Fruit fly (Drosophila melanogaster) whole organism, embryonic: Measurements from ENCODE around the gene CG14984.
A peak's percentile ranks its signal among the peaks of the same experiment; 100 is the strongest.

ENCODE experiments used
- BtbVII ChIP-seq: fragments of 200-800 bp; sonication (Bioruptor generic); optimal IDR thresholded peaks from 3 replicates; lab custom pipeline; 2017; ENCODE audit warnings: missing biosample characterization, mild to moderate bottlenecking, missing genetic modification characterization
- CG11247 ChIP-seq: fragments of 200-800 bp; sonication (Bioruptor generic); IDR thresholded peaks from 2 replicates; pipeline ENCODE4 v1.3.6; 2022; ENCODE audit warnings: missing biosample characterization, missing genetic modification characterization
- CG14441 ChIP-seq: fragments of 200-800 bp; sonication (Bioruptor generic); IDR thresholded peaks from 2 replicates; pipeline ENCODE4 v1.3.6; 2022; ENCODE audit warnings: missing biosample characterization, missing genetic modification characterization
- CG15269 ChIP-seq: fragments of 200-800 bp; sonication (Bioruptor generic); optimal IDR thresholded peaks from 2 replicates; lab custom pipeline; 2018; ENCODE audit warnings: missing biosample characterization, mild to moderate bottlenecking, missing genetic modification characterization, moderate library complexity
- CG1647 ChIP-seq: fragments of 200-800 bp; sonication (Bioruptor generic); optimal IDR thresholded peaks from 3 replicates; lab custom pipeline; 2016; ENCODE audit warnings: missing biosample characterization, missing genetic modification characterization
- CG16813 ChIP-seq: fragments of 200-800 bp; sonication (Bioruptor generic); IDR thresholded peaks from 3 replicates; pipeline ENCODE4 v1.3.6; 2022; ENCODE audit warnings: missing biosample characterization, missing genetic modification characterization; ENCODE audit not compliant: partially characterized antibody
- CG2129 ChIP-seq: fragments of 200-800 bp; sonication (Bioruptor generic); IDR thresholded peaks from 2 replicates; pipeline ENCODE4 v1.3.6; 2022; ENCODE audit warnings: missing biosample characterization, missing genetic modification characterization; ENCODE audit not compliant: partially characterized antibody
- CG33557 ChIP-seq: fragments of 200-800 bp; sonication (Bioruptor generic); optimal IDR thresholded peaks from 2 replicates; lab custom pipeline; 2019; ENCODE audit warnings: missing biosample characterization, mild to moderate bottlenecking, missing genetic modification characterization, moderate library complexity
- CG3847 ChIP-seq: fragments of 200-800 bp; sonication (Bioruptor generic); IDR thresholded peaks from 2 replicates; pipeline ENCODE4 v1.3.6; 2022; ENCODE audit warnings: missing biosample characterization, missing genetic modification characterization
- CG5245 ChIP-seq: fragments of 200-800 bp; sonication (Bioruptor generic); optimal IDR thresholded peaks from 3 replicates; lab custom pipeline; 2016; ENCODE audit warnings: missing biosample characterization, missing genetic modification characterization
- CG6654 ChIP-seq: fragments of 200-800 bp; sonication (Bioruptor generic); optimal IDR thresholded peaks from 2 replicates; lab custom pipeline; 2017; ENCODE audit warnings: missing biosample characterization, mild to moderate bottlenecking, missing genetic modification characterization
- CG7963 ChIP-seq: fragments of 200-800 bp; sonication (Bioruptor generic); IDR thresholded peaks from 3 replicates; pipeline ENCODE4 v1.3.6; 2022; ENCODE audit warnings: missing biosample characterization, missing genetic modification characterization; ENCODE audit not compliant: partially characterized antibody
- CG8290 ChIP-seq, 3 experiments: fragments of 200-800 bp; sonication (Bioruptor generic); optimal IDR thresholded peaks; 2 replicates each; lab custom pipeline; 2016 to 2019; ENCODE audit warnings: missing biosample characterization in 3 of 3, missing genetic modification characterization in 3 of 3, mild to moderate bottlenecking in 2 of 3, moderate library complexity in 1 of 3
- CG9215 ChIP-seq: fragments of 200-800 bp; sonication (Bioruptor generic); IDR thresholded peaks from 2 replicates; pipeline ENCODE4 v1.3.6; 2022; ENCODE audit warnings: missing biosample characterization, missing genetic modification characterization
- CG9437 ChIP-seq: fragments of 200-800 bp; sonication (Bioruptor generic); optimal IDR thresholded peaks from 2 replicates; lab custom pipeline; 2018; ENCODE audit warnings: missing biosample characterization, mild to moderate bottlenecking, missing genetic modification characterization
- CG9932 ChIP-seq: fragments of 200-800 bp; sonication (Bioruptor generic); IDR thresholded peaks from 2 replicates; pipeline ENCODE4 v1.3.6; 2022; ENCODE audit warnings: missing biosample characterization, missing genetic modification characterization
- CTCF ChIP-seq: fragments of 200-800 bp; sonication (Bioruptor generic); optimal IDR thresholded peaks from 2 replicates; lab custom pipeline; 2017; ENCODE audit warnings: missing biosample characterization, mild to moderate bottlenecking, missing genetic modification characterization, moderate library complexity
- Dp ChIP-seq: fragments of 200-800 bp; sonication (Bioruptor generic); optimal IDR thresholded peaks from 2 replicates; lab custom pipeline; 2018; ENCODE audit warnings: missing biosample characterization, mild to moderate bottlenecking, missing genetic modification characterization, moderate library complexity
- ERR ChIP-seq: fragments of 200-800 bp; sonication (Bioruptor generic); optimal IDR thresholded peaks from 2 replicates; lab custom pipeline; 2016; ENCODE audit warnings: missing biosample characterization, missing genetic modification characterization
- H2.0 ChIP-seq: fragments of 200-800 bp; sonication (Bioruptor generic); IDR thresholded peaks from 2 replicates; pipeline ENCODE4 v1.3.6; 2022; ENCODE audit warnings: missing biosample characterization, missing genetic modification characterization
- HmgZ ChIP-seq: fragments of 200-800 bp; sonication (Bioruptor generic); optimal IDR thresholded peaks from 2 replicates; lab custom pipeline; 2018; ENCODE audit warnings: missing biosample characterization, mild to moderate bottlenecking, missing genetic modification characterization
- Lhr ChIP-seq: fragments of 200-800 bp; sonication (Bioruptor generic); optimal IDR thresholded peaks from 3 replicates; lab custom pipeline; 2017; ENCODE audit warnings: mild to moderate bottlenecking, missing biosample characterization, missing genetic modification reagents, missing genetic modification characterization
- MBD-R2 ChIP-seq: fragments of 200-800 bp; sonication (Bioruptor generic); IDR thresholded peaks from 2 replicates; pipeline ENCODE4 v1.3.6; 2022; ENCODE audit warnings: missing biosample characterization, missing genetic modification characterization
- MESR4 ChIP-seq: fragments of 200-800 bp; sonication (Bioruptor generic); optimal IDR thresholded peaks from 2 replicates; lab custom pipeline; 2018; ENCODE audit warnings: missing biosample characterization, mild to moderate bottlenecking, missing genetic modification characterization, moderate library complexity
- MTF-1 ChIP-seq: fragments of 200-800 bp; sonication (Bioruptor generic); optimal IDR thresholded peaks from 2 replicates; lab custom pipeline; 2018; ENCODE audit warnings: missing biosample characterization, mild to moderate bottlenecking, missing genetic modification characterization, borderline replicate concordance
- Pdp1 ChIP-seq, 2 experiments: fragments of 200-800 bp; sonication (Bioruptor generic); optimal IDR thresholded peaks; 3 replicates each; lab custom pipeline; 2016; ENCODE audit warnings: missing biosample characterization in 2 of 2, missing genetic modification characterization in 2 of 2, mild to moderate bottlenecking in 1 of 2, moderate library complexity in 1 of 2
- Rx ChIP-seq: fragments of 200-800 bp; sonication (Bioruptor generic); IDR thresholded peaks from 2 replicates; pipeline ENCODE4 v1.3.6; 2022; ENCODE audit warnings: missing biosample characterization, missing genetic modification characterization
- Sin3A ChIP-seq: fragments of >200 bp; optimal IDR thresholded peaks from 2 replicates; lab custom pipeline; 2018
- Sry-β ChIP-seq: fragments of 200-800 bp; sonication (Bioruptor generic); optimal IDR thresholded peaks from 2 replicates; lab custom pipeline; 2018; ENCODE audit warnings: missing biosample characterization, mild to moderate bottlenecking, missing genetic modification characterization, moderate library complexity
- amos ChIP-seq: fragments of 200-800 bp; sonication (Bioruptor generic); IDR thresholded peaks from 2 replicates; pipeline ENCODE4 v1.3.6; 2022; ENCODE audit warnings: missing biosample characterization, missing genetic modification characterization; ENCODE audit not compliant: partially characterized antibody
- ash1 ChIP-seq: fragments of 200-800 bp; sonication (Bioruptor generic); optimal IDR thresholded peaks from 2 replicates; lab custom pipeline; 2018; ENCODE audit warnings: missing biosample characterization, mild to moderate bottlenecking, missing genetic modification characterization
- bab2 ChIP-seq: fragments of 200-800 bp; sonication (Bioruptor generic); optimal IDR thresholded peaks from 2 replicates; lab custom pipeline; 2016; ENCODE audit warnings: missing biosample characterization, missing genetic modification characterization
- chinmo ChIP-seq: fragments of 200-800 bp; sonication (Bioruptor generic); IDR thresholded peaks from 4 replicates; pipeline ENCODE4 v1.3.6; 2022; ENCODE audit warnings: missing biosample characterization, missing genetic modification characterization; ENCODE audit not compliant: partially characterized antibody
- chm ChIP-seq: fragments of 200-800 bp; sonication (Bioruptor generic); IDR thresholded peaks from 2 replicates; pipeline ENCODE4 v1.3.6; 2022; ENCODE audit warnings: missing biosample characterization, missing genetic modification characterization
- crc ChIP-seq: fragments of 200-800 bp; sonication (Bioruptor generic); optimal IDR thresholded peaks from 2 replicates; lab custom pipeline; 2016; ENCODE audit warnings: missing biosample characterization, missing genetic modification characterization
- cwo ChIP-seq: fragments of 200-800 bp; sonication (Bioruptor generic); optimal IDR thresholded peaks from 3 replicates; lab custom pipeline; 2017; ENCODE audit warnings: missing biosample characterization, missing genetic modification characterization, mild to moderate bottlenecking, moderate library complexity, missing genetic modification reagents
- danr ChIP-seq: fragments of 200-800 bp; sonication (Bioruptor generic); IDR thresholded peaks from 2 replicates; pipeline ENCODE4 v1.3.6; 2022; ENCODE audit warnings: missing biosample characterization, missing genetic modification characterization
- gfzf ChIP-seq: fragments of 200-800 bp; sonication (Bioruptor generic); optimal IDR thresholded peaks from 2 replicates; lab custom pipeline; 2016; ENCODE audit warnings: missing biosample characterization, mild to moderate bottlenecking, missing genetic modification characterization, moderate library complexity
- gro ChIP-seq: fragments of 200-800 bp; sonication (Bioruptor generic); optimal IDR thresholded peaks from 2 replicates; lab custom pipeline; 2016; ENCODE audit warnings: missing biosample characterization, missing genetic modification characterization
- hb ChIP-seq: fragments of 200-800 bp; sonication (Bioruptor generic); IDR thresholded peaks from 3 replicates; pipeline ENCODE4 v1.3.6; 2022; ENCODE audit warnings: missing biosample characterization, missing genetic modification characterization; ENCODE audit not compliant: partially characterized antibody
- kah ChIP-seq: fragments of 200-800 bp; sonication (Bioruptor generic); optimal IDR thresholded peaks from 2 replicates; lab custom pipeline; 2018; ENCODE audit warnings: missing biosample characterization, mild to moderate bottlenecking, missing genetic modification characterization
- maf-S ChIP-seq: fragments of 200-800 bp; sonication (Bioruptor generic); optimal IDR thresholded peaks from 2 replicates; lab custom pipeline; 2016; ENCODE audit warnings: missing biosample characterization, missing genetic modification characterization
- nau ChIP-seq: fragments of 200-800 bp; sonication (Bioruptor generic); optimal IDR thresholded peaks from 3 replicates; lab custom pipeline; 2017; ENCODE audit warnings: missing biosample characterization, mild to moderate bottlenecking, missing genetic modification characterization, missing genetic modification reagents
- nom ChIP-seq: fragments of 200-800 bp; sonication (Bioruptor generic); optimal IDR thresholded peaks from 2 replicates; lab custom pipeline; 2017; ENCODE audit warnings: missing biosample characterization, missing genetic modification characterization, mild to moderate bottlenecking, moderate library complexity, missing genetic modification reagents
- ro ChIP-seq: fragments of 200-800 bp; sonication (Bioruptor generic); IDR thresholded peaks from 2 replicates; pipeline ENCODE4 v1.3.6; 2022; ENCODE audit warnings: missing biosample characterization, missing genetic modification characterization
- sim ChIP-seq: fragments of 200-800 bp; sonication (Bioruptor generic); IDR thresholded peaks from 2 replicates; pipeline ENCODE4 v1.3.6; 2022; ENCODE audit warnings: missing biosample characterization, missing genetic modification characterization
- slbo ChIP-seq: fragments of 200-800 bp; sonication (Bioruptor generic); IDR thresholded peaks from 2 replicates; pipeline ENCODE4 v1.3.6; 2022; ENCODE audit warnings: missing biosample characterization, missing genetic modification characterization
- tgo ChIP-seq: fragments of 200-800 bp; sonication (Bioruptor generic); IDR thresholded peaks from 3 replicates; pipeline ENCODE4 v1.3.6; 2022; ENCODE audit warnings: missing biosample characterization, missing genetic modification characterization
- yki ChIP-seq: fragments of >200 bp; optimal IDR thresholded peaks from 3 replicates; lab custom pipeline; 2018
- z ChIP-seq: fragments of 200-800 bp; sonication (Bioruptor generic); IDR thresholded peaks from 3 replicates; pipeline ENCODE4 v1.3.6; 2022; ENCODE audit warnings: missing biosample characterization, missing genetic modification characterization

Gene CG14984

DNA sequence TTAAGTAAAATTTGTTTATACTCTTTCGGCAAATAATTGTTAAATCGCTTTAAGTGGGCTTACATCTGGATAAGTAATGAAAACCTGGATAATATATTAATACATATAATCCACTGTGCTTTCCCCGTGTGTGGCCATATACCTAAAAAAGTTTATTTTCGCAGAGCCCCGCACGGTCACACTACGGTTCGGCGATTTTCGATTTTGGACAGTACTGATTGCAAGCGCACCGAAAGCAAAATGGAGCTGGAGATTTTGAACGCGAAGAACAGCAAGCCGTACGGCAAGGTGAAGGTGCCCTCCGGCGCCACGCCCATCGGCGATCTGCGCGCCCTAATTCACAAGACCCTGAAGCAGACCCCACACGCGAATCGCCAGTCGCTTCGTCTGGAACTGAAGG, 49.0 kb downstream of the CG14984 start, which contains the start of gene Sc2 (continued):
- TF ChIP-seq danr (GFP tag; lab: Robert Waterston, UW) (no peak), CG14441 (GFP tag; lab: Robert Waterston, UW) (0 out of 2 replicates have a peak, but pooled peaks have one; percentile 9), MESR4 (GFP tag; lab: Kevin White, UChicago) (peak; percentile 65), amos (peak; percentile 38; the same call in 1 of the 2 replicates), z (GFP tag; lab: Robert Waterston, UW) (0 out of 3 replicates have a peak, but pooled peaks have one; percentile 12), CG8290 (GFP tag; optimal IDR thresholded peaks at IDR 0.05; lab: Kevin White, UChicago) (no peak), CG8290 (tag; optimal IDR thresholded peaks at IDR 0.05; lab: Kevin White, UChicago) (peak in 1 of 2 experiments; percentile 62), nom (peak; percentile 21), hb (GFP tag; lab: Robert Waterston, UW) (no peak), CG5245 (GFP tag; lab: Kevin White, UChicago) (no peak), Sry-β (no peak), CG3847 (GFP tag; lab: Robert Waterston, UW) (peak; percentile 49), cwo (GFP tag; lab: Kevin White, UChicago) (no peak), gfzf (peak; percentile 61), sim (GFP tag; lab: Robert Waterston, UW) (0 out of 2 replicates have a peak, but pooled peaks have one; percentile 50), chinmo (GFP tag; lab: Robert Waterston, UW) (0 out of 4 replicates have a peak, but pooled peaks have one; percentile 14), CG16813 (0 out of 3 replicates have a peak, but pooled peaks have one; percentile 16), Dp (GFP tag; lab: Kevin White, UChicago) (peak; percentile 35), CG9932 (GFP tag; lab: Robert Waterston, UW) (peak; percentile 78), H2.0 (0 out of 2 replicates have a peak, but pooled peaks have one; percentile 5), CTCF (no peak), Lhr (GFP tag; lab: Kevin White, UChicago) (peak; percentile 39), Rx (GFP tag; lab: Robert Waterston, UW) (0 out of 2 replicates have a peak, but pooled peaks have one; percentile 5), Pdp1 (GFP tag; optimal IDR thresholded peaks at IDR 0.05; lab: Kevin White, UChicago) (peak in 1 of 2 experiments; percentile 36), ro (GFP tag; lab: Robert Waterston, UW) (no peak), CG6654 (no peak), CG11247 (GFP tag; lab: Robert Waterston, UW) (0 out of 2 replicates have a peak, but pooled peaks have one; percentile 21), Sin3A (lab: Kevin White, UChicago) (no peak), CG2129 (GFP tag; lab: Robert Waterston, UW) (no peak), MTF-1 (peak; percentile 29), HmgZ (peak; percentile 14), MBD-R2 (GFP tag; lab: Robert Waterston, UW) (peak; percentile 67), maf-S (GFP tag; lab: Kevin White, UChicago) (no peak), CG7963 (GFP tag; lab: Robert Waterston, UW) (0 out of 3 replicates have a peak, but pooled peaks have one; percentile 53), CG15269 (tag; lab: Kevin White, UChicago) (peak; percentile 2), slbo (GFP tag; lab: Robert Waterston, UW) (peak; percentile 53; the same call in 1 of the 2 replicates)

DNA sequence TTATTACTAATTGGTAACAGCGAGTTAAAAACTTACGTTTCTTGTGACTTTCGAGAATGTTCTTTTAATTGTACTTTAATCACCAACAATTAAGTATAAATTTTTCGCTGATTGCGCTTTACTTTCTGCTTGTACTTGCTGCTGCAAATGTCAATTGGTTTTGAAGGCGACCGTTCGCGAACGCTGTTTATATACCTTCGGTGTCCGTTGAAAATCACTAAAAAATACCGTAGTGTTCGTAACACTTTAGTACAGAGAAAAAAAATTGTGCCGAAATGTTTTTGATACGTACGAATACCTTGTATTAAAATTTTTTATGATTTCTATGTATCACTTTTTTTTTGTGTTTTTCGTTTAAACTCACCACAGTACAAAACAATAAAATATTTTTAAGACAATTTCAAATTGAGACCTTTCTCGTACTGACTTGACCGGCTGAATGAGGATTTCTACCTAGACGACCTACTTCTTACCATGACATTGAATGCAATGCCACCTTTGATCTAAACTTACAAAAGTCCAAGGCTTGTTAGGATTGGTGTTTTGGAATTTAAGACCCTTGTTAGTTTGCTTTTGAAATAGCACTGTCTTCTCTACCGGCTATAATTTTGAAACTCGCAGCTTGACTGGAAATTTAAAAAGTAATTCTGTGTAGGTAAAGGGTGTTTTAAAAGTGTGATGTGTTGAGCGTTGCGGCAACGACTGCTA, 49.7 kb downstream of the CG14984 start, which contains the start of gene Ubi-p63E:
TSS of gene Ubi-p63E (minus strand) at position 694 of the 708 bp plus-strand sequence.
- TF ChIP-seq ash1 (GFP tag; lab: Kevin White, UChicago) (no peak), CG1647 (peak; percentile 63), CG9215 (GFP tag; lab: Robert Waterston, UW) (no peak), kah (GFP tag; lab: Kevin White, UChicago) (no peak), chm (GFP tag; lab: Robert Waterston, UW) (no peak), BtbVII (GFP tag; lab: Kevin White, UChicago) (peak; percentile 33), CG9437 (GFP tag; lab: Kevin White, UChicago) (peak; percentile 63), gro (GFP tag; lab: Kevin White, UChicago) (peak; percentile 62), yki (lab: Kevin White, UChicago) (no peak), cwo (GFP tag; lab: Kevin White, UChicago) (peak; percentile 8), crc (GFP tag; lab: Kevin White, UChicago) (no peak), CG33557 (GFP tag; lab: Kevin White, UChicago) (no peak), tgo (no peak), bab2 (GFP tag; lab: Kevin White, UChicago) (peak; percentile 76), nau (GFP tag; lab: Kevin White, UChicago) (no peak), ERR (GFP tag; lab: Kevin White, UChicago) (no peak)
